Worm (Caenorhabditis elegans): ENCODE measurements around the gene col-164.
A peak's percentile ranks its signal among the peaks of the same experiment; 100 is the strongest.
"Not testable (repeated sequence)": the region's sequence is repeated elsewhere in the genome, so short reads cannot be mapped to it uniquely, and the experiment has no call there.

The col-164 gene

ce11 chrX:2058498-2059349, 34.5 kb upstream of the col-164 start:
- TF ChIP-seq tra-1 (GFP tag; IDR thresholded peaks at IDR 0.05), result 0 out of 2 replicates have a peak, but pooled peaks have one; percentile 11
- TF ChIP-seq set-16 (GFP tag; IDR thresholded peaks at IDR 0.05), result peak; percentile 87
- 0 out of 2 replicates have a peak, but pooled peaks have one; percentile 49 for TF ChIP-seq ceh-44 (GFP tag; IDR thresholded peaks at IDR 0.05)
- peak; percentile 15 to 58; a peak in 2 of 4 replicates for TF ChIP-seq madf-5 (GFP tag; IDR thresholded peaks at IDR 0.05)
- TF ChIP-seq php-3 (GFP tag; IDR thresholded peaks at IDR 0.05), result 0 out of 2 replicates have a peak, but pooled peaks have one; percentile 37
- TF ChIP-seq Y48G9A.11 (GFP tag; IDR thresholded peaks at IDR 0.05), result 0 out of 2 replicates have a peak, but pooled peaks have one; percentile 8
- 0 out of 2 replicates have a peak, but pooled peaks have one; percentile 34 for TF ChIP-seq zip-11 (GFP tag; IDR thresholded peaks at IDR 0.05)
- TF ChIP-seq F44E2.7 (GFP tag; IDR thresholded peaks at IDR 0.05), result peak; percentile 42; the same call in 1 of the 2 replicates
- TF ChIP-seq nhr-42 (GFP tag; IDR thresholded peaks at IDR 0.05), result peak; percentile 81; the same call in 1 of the 2 replicates
- peak; percentile 65; the same call in 1 of the 2 replicates for TF ChIP-seq dmd-9 (GFP tag; IDR thresholded peaks at IDR 0.05)
- TF ChIP-seq D1046.2 (GFP tag; IDR thresholded peaks at IDR 0.05), result peak; percentile 75; the same call in 1 of the 2 replicates
- 0 out of 2 replicates have a peak, but pooled peaks have one; percentile 14 for TF ChIP-seq pha-4 (GFP tag; IDR thresholded peaks at IDR 0.05)
- not testable (repeated sequence) for TF ChIP-seq pha-4 (tag; optimal IDR thresholded peaks at IDR 0.05)
- TF ChIP-seq lim-7 (GFP tag; IDR thresholded peaks at IDR 0.05), result peak; percentile 65; the same call in 1 of the 2 replicates
- 0 out of 2 replicates have a peak, but pooled peaks have one; percentile 25 for TF ChIP-seq madf-9 (GFP tag; conservative IDR thresholded peaks at IDR 0.05)
- TF ChIP-seq ZK337.2 (GFP tag; IDR thresholded peaks at IDR 0.05), result peak; percentile 36; the same call in 1 of the 2 replicates
- TF ChIP-seq egl-43 (GFP tag; IDR thresholded peaks at IDR 0.05), result peak; percentile 54; the same call in 1 of the 2 replicates
- 0 out of 2 replicates have a peak, but pooled peaks have one; percentile 16 for TF ChIP-seq Y75B8A.6 (GFP tag; IDR thresholded peaks at IDR 0.05)
- 0 out of 2 replicates have a peak, but pooled peaks have one; percentile 29 for TF ChIP-seq T26A8.4 (GFP tag; IDR thresholded peaks at IDR 0.05)
- 0 out of 2 replicates have a peak, but pooled peaks have one; percentile 30 for TF ChIP-seq tag-97 (GFP tag; IDR thresholded peaks at IDR 0.05)

ce11 chrX:2064730-2065129, 28.5 kb upstream of the col-164 start, which contains the start of gene F49H12.7:
TSS of gene F49H12.7 (plus strand) at chrX:2065030.
- peak; percentile 4 for TF ChIP-seq dve-1 (tag; optimal IDR thresholded peaks at IDR 0.05; ENCODE audit: insufficient read depth)
- no peak for TF ChIP-seq zag-1 (tag; optimal IDR thresholded peaks at IDR 0.05)

- TF ChIP-seq dve-1 (tag; optimal IDR thresholded peaks at IDR 0.05; ENCODE audit: insufficient read depth) (peak; percentile 48), pqm-1 (tag; optimal IDR thresholded peaks at IDR 0.05) (peak; percentile 51), nhr-28 (tag; optimal IDR thresholded peaks at IDR 0.05) (peak; percentile 58), ceh-20 (GFP tag; IDR thresholded peaks at IDR 0.05) (no peak), ceh-44 (GFP tag; IDR thresholded peaks at IDR 0.05) (no peak), set-16 (GFP tag; IDR thresholded peaks at IDR 0.05) (no peak), lin-39 (tag; optimal IDR thresholded peaks at IDR 0.05) (no peak), egl-43 (GFP tag; IDR thresholded peaks at IDR 0.05) (no peak), aly-2 (tag; optimal IDR thresholded peaks at IDR 0.05) (no peak), spr-3 (GFP tag; optimal IDR thresholded peaks at IDR 0.05) (no peak), snpc-4 (tag; optimal IDR thresholded peaks at IDR 0.05) (no peak), mxl-3 (GFP tag; optimal IDR thresholded peaks at IDR 0.05) (no peak), ztf-7 (tag; optimal IDR thresholded peaks at IDR 0.05) (no peak), ceh-82 (tag; optimal IDR thresholded peaks at IDR 0.05) (no peak), fos-1 (tag; optimal IDR thresholded peaks at IDR 0.05) (no peak), dmd-9 (GFP tag; IDR thresholded peaks at IDR 0.05) (no peak), php-3 (GFP tag; IDR thresholded peaks at IDR 0.05) (no peak), lim-7 (GFP tag; IDR thresholded peaks at IDR 0.05) (no peak), nhr-6 (tag; optimal IDR thresholded peaks at IDR 0.05) (no peak), Y48G9A.11 (GFP tag; IDR thresholded peaks at IDR 0.05) (no peak), daf-16 (GFP tag; optimal IDR thresholded peaks at IDR 0.05) (no peak), daf-16 (tag; optimal IDR thresholded peaks at IDR 0.05) (peak; percentile 83), ces-1 (GFP tag; optimal IDR thresholded peaks at IDR 0.05) (no peak), mes-2 (tag; optimal IDR thresholded peaks at IDR 0.05; ENCODE audit: poor library complexity, severe bottlenecking) (peak; percentile 4), nhr-77 (tag; optimal IDR thresholded peaks at IDR 0.05) (peak; percentile 59), daf-19 (GFP tag; conservative IDR thresholded peaks at IDR 0.05) (no peak), egl-27 (tag; optimal IDR thresholded peaks at IDR 0.05) (no peak), Y75B8A.6 (GFP tag; IDR thresholded peaks at IDR 0.05) (no peak), F26F4.8 (GFP tag; conservative IDR thresholded peaks at IDR 0.05) (no peak), zip-2 (tag; optimal IDR thresholded peaks at IDR 0.05) (no peak), hlh-11 (tag; optimal IDR thresholded peaks at IDR 0.05) (peak; percentile 53), mdt-29 (GFP tag; IDR thresholded peaks at IDR 0.05) (no peak)
Measured at ce11 chrX:2068294-2068693, 25.0 kb upstream of the col-164 start.
